Worm (Caenorhabditis elegans): ENCODE measurements around the gene T28C12.15.

Gene T28C12.15

ce11 chrV:6321733-6322198 is at the start of gene T28C12.15:
Gene T28C12.15 (minus strand): TSS chrV:6321783.
- no peak for TF ChIP-seq dao-5 (tag; optimal IDR thresholded peaks at IDR 0.05)
- no peak for TF ChIP-seq him-1 (tag; optimal IDR thresholded peaks at IDR 0.05)
- no peak for TF ChIP-seq W03F9.2 (tag; optimal IDR thresholded peaks at IDR 0.05)

ce11 chrV:6368494-6368893 is 46.9 kb upstream of the T28C12.15 start:
- TF ChIP-seq him-1 (tag; optimal IDR thresholded peaks at IDR 0.05) (no peak), W03F9.2 (tag; optimal IDR thresholded peaks at IDR 0.05) (no peak), dao-5 (tag; optimal IDR thresholded peaks at IDR 0.05) (no peak)

ce11 chrV:6365597-6365996 is 44.0 kb upstream of the T28C12.15 start, which contains the start of gene cest-33:
Gene cest-33 (minus strand): TSS chrV:6365671.
- TF ChIP-seq dao-5 (tag; optimal IDR thresholded peaks at IDR 0.05) (no peak), W03F9.2 (tag; optimal IDR thresholded peaks at IDR 0.05) (no peak), him-1 (tag; optimal IDR thresholded peaks at IDR 0.05) (no peak)

- TF ChIP-seq him-1 (tag; optimal IDR thresholded peaks at IDR 0.05), result no peak
- no peak for TF ChIP-seq dao-5 (tag; optimal IDR thresholded peaks at IDR 0.05)
These were observed 43.2 kb upstream of the T28C12.15 start for ce11 chrV:6364806-6365205.

- TF ChIP-seq dao-5 (tag; optimal IDR thresholded peaks at IDR 0.05) (no peak), W03F9.2 (tag; optimal IDR thresholded peaks at IDR 0.05) (no peak), him-1 (tag; optimal IDR thresholded peaks at IDR 0.05) (no peak)
These were observed 40.1 kb upstream of the T28C12.15 start for ce11 chrV:6361688-6362087.

- TF ChIP-seq W03F9.2 (tag; optimal IDR thresholded peaks at IDR 0.05) (no peak), dao-5 (tag; optimal IDR thresholded peaks at IDR 0.05) (no peak), him-1 (tag; optimal IDR thresholded peaks at IDR 0.05) (no peak)
These were observed 37.9 kb upstream of the T28C12.15 start for ce11 chrV:6359522-6359921.

ce11 chrV:6358709-6359108 is 37.1 kb upstream of the T28C12.15 start:
- no peak for TF ChIP-seq dao-5 (tag; optimal IDR thresholded peaks at IDR 0.05)
- TF ChIP-seq him-1 (tag; optimal IDR thresholded peaks at IDR 0.05), result no peak
- no peak for TF ChIP-seq W03F9.2 (tag; optimal IDR thresholded peaks at IDR 0.05)

ce11 chrV:6357236-6357635 is 35.7 kb upstream of the T28C12.15 start:
- no peak for TF ChIP-seq him-1 (tag; optimal IDR thresholded peaks at IDR 0.05)
- no peak for TF ChIP-seq dao-5 (tag; optimal IDR thresholded peaks at IDR 0.05)
- TF ChIP-seq W03F9.2 (tag; optimal IDR thresholded peaks at IDR 0.05), result no peak

ce11 chrV:6355975-6356441 is 34.4 kb upstream of the T28C12.15 start, which contains the start of gene bcl-11:
Gene bcl-11 (plus strand): TSS chrV:6356025.
- TF ChIP-seq dao-5 (tag; optimal IDR thresholded peaks at IDR 0.05) (no peak), him-1 (tag; optimal IDR thresholded peaks at IDR 0.05) (no peak), W03F9.2 (tag; optimal IDR thresholded peaks at IDR 0.05) (no peak)

- TF ChIP-seq him-1 (tag; optimal IDR thresholded peaks at IDR 0.05) (no peak), W03F9.2 (tag; optimal IDR thresholded peaks at IDR 0.05) (no peak), dao-5 (tag; optimal IDR thresholded peaks at IDR 0.05) (no peak)
These were observed 33.8 kb upstream of the T28C12.15 start for ce11 chrV:6355412-6355811.

ce11 chrV:6354786-6355185 is 33.2 kb upstream of the T28C12.15 start:
- TF ChIP-seq dao-5 (tag; optimal IDR thresholded peaks at IDR 0.05) (no peak), him-1 (tag; optimal IDR thresholded peaks at IDR 0.05) (no peak), W03F9.2 (tag; optimal IDR thresholded peaks at IDR 0.05) (no peak)

- TF ChIP-seq him-1 (tag; optimal IDR thresholded peaks at IDR 0.05), result no peak
- no peak for TF ChIP-seq W03F9.2 (tag; optimal IDR thresholded peaks at IDR 0.05)
- no peak for TF ChIP-seq dao-5 (tag; optimal IDR thresholded peaks at IDR 0.05)
These were observed 32.6 kb upstream of the T28C12.15 start for ce11 chrV:6354202-6354601.

ce11 chrV:6353182-6353780 is 31.7 kb upstream of the T28C12.15 start:
- no peak for TF ChIP-seq dao-5 (tag; optimal IDR thresholded peaks at IDR 0.05)
- no peak for TF ChIP-seq W03F9.2 (tag; optimal IDR thresholded peaks at IDR 0.05)
- no peak for TF ChIP-seq him-1 (tag; optimal IDR thresholded peaks at IDR 0.05)

ce11 chrV:6352350-6352749 is 30.8 kb upstream of the T28C12.15 start:
- TF ChIP-seq dao-5 (tag; optimal IDR thresholded peaks at IDR 0.05) (no peak), him-1 (tag; optimal IDR thresholded peaks at IDR 0.05) (no peak), W03F9.2 (tag; optimal IDR thresholded peaks at IDR 0.05) (no peak)

- TF ChIP-seq W03F9.2 (tag; optimal IDR thresholded peaks at IDR 0.05), result no peak
- TF ChIP-seq him-1 (tag; optimal IDR thresholded peaks at IDR 0.05), result no peak
- no peak for TF ChIP-seq dao-5 (tag; optimal IDR thresholded peaks at IDR 0.05)
These were observed 29.5 kb upstream of the T28C12.15 start for ce11 chrV:6351122-6351521.

Measured in whole organism, L4/young adult.